Fruit fly (Drosophila melanogaster) whole organism, wandering third instar larva: ENCODE measurements around the gene CG33229.

Experiments used
- Abd-B ChIP-seq: fragments of >200 bp; optimal IDR thresholded peaks from 2 replicates; lab custom pipeline; 2017; ENCODE audit warnings: missing biosample characterization, missing genetic modification characterization
- CG32264 ChIP-seq: fragments of 200-800 bp; sonication (Bioruptor generic); optimal IDR thresholded peaks from 2 replicates; lab custom pipeline; 2016; ENCODE audit warnings: missing biosample characterization, missing genetic modification characterization
- CG9705 ChIP-seq: fragments of 200-800 bp; sonication (Bioruptor generic); optimal IDR thresholded peaks from 2 replicates; lab custom pipeline; 2018; ENCODE audit warnings: missing biosample characterization, mild to moderate bottlenecking, missing genetic modification characterization
- Dfd ChIP-seq: fragments of >200 bp; optimal IDR thresholded peaks from 2 replicates; lab custom pipeline; 2017; ENCODE audit warnings: missing biosample characterization, missing genetic modification characterization
- Dif ChIP-seq: fragments of 200-275, 200-300 bp; sonication (Bioruptor generic); optimal IDR thresholded peaks from 2 replicates; lab custom pipeline; 2018; ENCODE audit warnings: missing biosample characterization, missing genetic modification characterization; ENCODE audit not compliant: partially characterized antibody
- GATAd ChIP-seq: sonication (Bioruptor generic); optimal IDR thresholded peaks from 2 replicates; lab custom pipeline; 2016; ENCODE audit warnings: missing biosample characterization, missing genetic modification characterization
- Hnf4 ChIP-seq: fragments of 200-800 bp; sonication (Bioruptor generic); optimal IDR thresholded peaks from 2 replicates; lab custom pipeline; 2016; ENCODE audit warnings: missing biosample characterization, mild to moderate bottlenecking, missing genetic modification characterization
- Hr78 ChIP-seq: fragments of >200 bp; optimal IDR thresholded peaks from 2 replicates; lab custom pipeline; 2017; ENCODE audit warnings: missing biosample characterization, missing genetic modification characterization
- Hr83 ChIP-seq: fragments of 200-300 bp; sonication (Bioruptor generic); optimal IDR thresholded peaks from 2 replicates; lab custom pipeline; 2016; ENCODE audit warnings: missing biosample characterization, mild to moderate bottlenecking, missing genetic modification characterization, moderate library complexity; ENCODE audit not compliant: poor library complexity, severe bottlenecking
- Jra ChIP-seq: sonication (Bioruptor generic); optimal IDR thresholded peaks from 2 replicates; lab custom pipeline; 2016; ENCODE audit warnings: missing biosample characterization, missing genetic modification characterization
- Mio ChIP-seq: sonication (Bioruptor generic); optimal IDR thresholded peaks from 2 replicates; lab custom pipeline; 2016; ENCODE audit warnings: missing biosample characterization, missing genetic modification characterization
- Myc ChIP-seq: fragments of >200 bp; optimal IDR thresholded peaks from 2 replicates; lab custom pipeline; 2017
- N ChIP-seq: fragments of >200 bp; optimal IDR thresholded peaks from 2 replicates; lab custom pipeline; 2018; ENCODE audit warnings: missing biosample characterization, missing external identifiers, missing genetic modification characterization
- OdsH ChIP-seq: fragments of 200-800 bp; sonication (Bioruptor generic); optimal IDR thresholded peaks from 2 replicates; lab custom pipeline; 2016; ENCODE audit warnings: missing biosample characterization, mild to moderate bottlenecking, missing genetic modification characterization
- Rel ChIP-seq, 2 experiments: fragments of 200-800 bp; sonication (Bioruptor generic) in 1 of 2; optimal IDR thresholded peaks; 2 replicates in 1 of 2; 3 replicates in 1 of 2; lab custom pipeline; 2016 to 2019; ENCODE audit warnings: mild to moderate bottlenecking in 2 of 2, missing biosample characterization in 2 of 2, missing genetic modification characterization in 2 of 2, moderate library complexity in 1 of 2
- Sp1 ChIP-seq: fragments of 200-800 bp; sonication (Bioruptor generic); optimal IDR thresholded peaks from 3 replicates; lab custom pipeline; 2019; ENCODE audit warnings: missing biosample characterization, mild to moderate bottlenecking, missing genetic modification characterization, moderate library complexity
- Vsx2 ChIP-seq: fragments of 200-300, 225-300 bp; sonication (Bioruptor generic); optimal IDR thresholded peaks from 2 replicates; lab custom pipeline; 2018; ENCODE audit warnings: missing biosample characterization, missing genetic modification characterization; ENCODE audit not compliant: partially characterized antibody
- br ChIP-seq: fragments of 200-800 bp; sonication (Bioruptor generic); optimal IDR thresholded peaks from 2 replicates; lab custom pipeline; 2016; ENCODE audit warnings: missing biosample characterization, missing genetic modification characterization
- brk ChIP-seq: fragments of 200-800 bp; sonication (Bioruptor generic); optimal IDR thresholded peaks from 2 replicates; lab custom pipeline; 2016; ENCODE audit warnings: missing biosample characterization, mild to moderate bottlenecking, missing genetic modification characterization
- dl ChIP-seq, 2 experiments: fragments of 175-275, 200-275 bp in 1 of 2; fragments of 200-275 bp in 1 of 2; sonication (Bioruptor generic); optimal IDR thresholded peaks; lab custom pipeline; 2018; ENCODE audit warnings: mild to moderate bottlenecking in 2 of 2, missing biosample characterization in 2 of 2, missing genetic modification characterization in 2 of 2, moderate library complexity in 2 of 2; ENCODE audit not compliant: partially characterized antibody in 2 of 2, insufficient read depth in 1 of 2
- ey ChIP-seq: fragments of 200-800 bp; sonication (Bioruptor generic); optimal IDR thresholded peaks from 2 replicates; lab custom pipeline; 2016; ENCODE audit warnings: missing biosample characterization, missing genetic modification characterization
- foxo ChIP-seq, 2 experiments: fragments of 200-800 bp; sonication (Bioruptor generic); optimal IDR thresholded peaks; 2 replicates in 1 of 2; 3 replicates in 1 of 2; lab custom pipeline; 2016 to 2017; ENCODE audit warnings: missing biosample characterization in 2 of 2, missing genetic modification characterization in 2 of 2
- fru ChIP-seq: fragments of 200-800 bp; sonication (Bioruptor generic); optimal IDR thresholded peaks from 3 replicates; lab custom pipeline; 2016; ENCODE audit warnings: missing biosample characterization, mild to moderate bottlenecking, missing genetic modification characterization
- h ChIP-seq: fragments of 200-800 bp; sonication (Bioruptor generic); optimal IDR thresholded peaks from 3 replicates; lab custom pipeline; 2016; ENCODE audit warnings: missing biosample characterization, mild to moderate bottlenecking, missing genetic modification characterization
- jim ChIP-seq: fragments of 175-275, 200-325 bp; sonication (Bioruptor generic); optimal IDR thresholded peaks from 2 replicates; lab custom pipeline; 2016; ENCODE audit warnings: missing biosample characterization, mild to moderate bottlenecking, missing genetic modification characterization
- lola ChIP-seq: fragments of >200 bp; optimal IDR thresholded peaks from 2 replicates; lab custom pipeline; 2017; ENCODE audit warnings: missing biosample characterization, missing genetic modification characterization
- psq ChIP-seq: fragments of 200-800 bp; sonication (Bioruptor generic); optimal IDR thresholded peaks from 3 replicates; lab custom pipeline; 2017; ENCODE audit warnings: missing biosample characterization, mild to moderate bottlenecking, missing genetic modification characterization, moderate library complexity
- rgr ChIP-seq: fragments of 200-800 bp; sonication (Bioruptor generic); optimal IDR thresholded peaks from 3 replicates; lab custom pipeline; 2016; ENCODE audit warnings: missing biosample characterization, mild to moderate bottlenecking, missing genetic modification characterization
- sage ChIP-seq: fragments of 200-800 bp; sonication (Bioruptor generic); optimal IDR thresholded peaks from 2 replicates; lab custom pipeline; 2016; ENCODE audit warnings: missing biosample characterization, mild to moderate bottlenecking, missing genetic modification characterization
- tai ChIP-seq: sonication (Bioruptor generic); optimal IDR thresholded peaks from 2 replicates; lab custom pipeline; 2016; ENCODE audit warnings: missing biosample characterization, missing genetic modification characterization
- usp ChIP-seq: fragments of >200 bp; optimal IDR thresholded peaks from 2 replicates; lab custom pipeline; 2017; ENCODE audit warnings: missing biosample characterization, missing genetic modification characterization
- woc ChIP-seq: sonication (Bioruptor generic); optimal IDR thresholded peaks from 2 replicates; lab custom pipeline; 2016; ENCODE audit warnings: missing biosample characterization, mild to moderate bottlenecking, missing genetic modification characterization

Gene CG33229

dm6 chr3L:175949-176348 is 47.7 kb upstream of the CG33229 start, which contains the start of gene CG7049:
Gene CG7049, minus strand, starts transcription at chr3L:176228.
- TF ChIP-seq CG32264: no peak
- no peak for TF ChIP-seq Abd-B (GFP tag; lab: Kevin White, UChicago)
- TF ChIP-seq ey (GFP tag; lab: Kevin White, UChicago): no peak
- TF ChIP-seq foxo (GFP tag; optimal IDR thresholded peaks at IDR 0.05; lab: Kevin White, UChicago): no peak
- TF ChIP-seq N: peak; percentile 50
- no peak for TF ChIP-seq Hr78 (GFP tag; lab: Kevin White, UChicago)
- TF ChIP-seq usp: no peak
- no peak for TF ChIP-seq Hnf4
- TF ChIP-seq Myc (lab: Kevin White, UChicago): peak; percentile 86
- no peak for TF ChIP-seq Mio (GFP tag; lab: Kevin White, UChicago)
- no peak for TF ChIP-seq OdsH (GFP tag; lab: Kevin White, UChicago)
- TF ChIP-seq Hr83 (GFP tag; lab: Kevin White, UChicago): no peak
- no peak for TF ChIP-seq tai (GFP tag; lab: Kevin White, UChicago)
- TF ChIP-seq Dif (GFP tag; lab: Kevin White, UChicago): no peak
- TF ChIP-seq dl (GFP tag; optimal IDR thresholded peaks at IDR 0.05; lab: Kevin White, UChicago; ENCODE audit: insufficient read depth in 1 of 2, partially characterized antibody in 2 of 2): no peak
- TF ChIP-seq lola (GFP tag; lab: Kevin White, UChicago): no peak

dm6 chr3L:177938-178337 is 45.7 kb upstream of the CG33229 start:
- no peak for TF ChIP-seq Vsx2
- no peak for TF ChIP-seq Dfd (GFP tag; lab: Kevin White, UChicago)
- no peak for TF ChIP-seq Myc (lab: Kevin White, UChicago)
- TF ChIP-seq jim (GFP tag; lab: Kevin White, UChicago): no peak
- TF ChIP-seq brk (GFP tag; lab: Kevin White, UChicago): no peak
- TF ChIP-seq Sp1 (GFP tag; lab: Kevin White, UChicago): no peak
- TF ChIP-seq usp: no peak
- TF ChIP-seq fru (GFP tag; lab: Kevin White, UChicago): no peak
- TF ChIP-seq OdsH (GFP tag; lab: Kevin White, UChicago): no peak
- TF ChIP-seq N: no peak
- TF ChIP-seq psq (GFP tag; lab: Kevin White, UChicago): no peak
- no peak for TF ChIP-seq Hr78 (GFP tag; lab: Kevin White, UChicago)
- no peak for TF ChIP-seq h (GFP tag; lab: Kevin White, UChicago)
- TF ChIP-seq dl (GFP tag; optimal IDR thresholded peaks at IDR 0.05; lab: Kevin White, UChicago; ENCODE audit: insufficient read depth in 1 of 2, partially characterized antibody in 2 of 2): no peak
- no peak for TF ChIP-seq CG32264
- no peak for TF ChIP-seq br
- no peak for TF ChIP-seq foxo (GFP tag; optimal IDR thresholded peaks at IDR 0.05; lab: Kevin White, UChicago)

- peak; percentile 79 for TF ChIP-seq Dif (GFP tag; lab: Kevin White, UChicago)
- TF ChIP-seq Rel (GFP tag; optimal IDR thresholded peaks at IDR 0.05; lab: Kevin White, UChicago): no peak
- TF ChIP-seq Rel (tag; optimal IDR thresholded peaks at IDR 0.05; lab: Kevin White, UChicago): no peak
- TF ChIP-seq GATAd (GFP tag; lab: Kevin White, UChicago): no peak
- TF ChIP-seq psq (GFP tag; lab: Kevin White, UChicago): peak; percentile 13
- TF ChIP-seq Abd-B (GFP tag; lab: Kevin White, UChicago): no peak
- TF ChIP-seq Jra (GFP tag; lab: Kevin White, UChicago): peak; percentile 25
- no peak for TF ChIP-seq Hnf4
- peak; percentile 53 for TF ChIP-seq Vsx2
- TF ChIP-seq Sp1 (GFP tag; lab: Kevin White, UChicago): peak; percentile 5
- TF ChIP-seq brk (GFP tag; lab: Kevin White, UChicago): no peak
- TF ChIP-seq woc (GFP tag; lab: Kevin White, UChicago): no peak
- TF ChIP-seq Dfd (GFP tag; lab: Kevin White, UChicago): no peak
- no peak for TF ChIP-seq CG9705
- no peak for TF ChIP-seq usp
- TF ChIP-seq dl (GFP tag; optimal IDR thresholded peaks at IDR 0.05; lab: Kevin White, UChicago; ENCODE audit: insufficient read depth in 1 of 2, partially characterized antibody in 2 of 2): peak in 1 of 2 experiments; percentile 34
- no peak for TF ChIP-seq rgr (GFP tag; lab: Kevin White, UChicago)
- no peak for TF ChIP-seq N
- no peak for TF ChIP-seq sage (GFP tag; lab: Kevin White, UChicago)
- TF ChIP-seq Hr83 (GFP tag; lab: Kevin White, UChicago): peak; percentile 37
Observed at dm6 chr3L:178445-178844, 45.2 kb upstream of the CG33229 start.
